Worm (Caenorhabditis elegans) whole organism, mixed stage, embryonic: ENCODE measurements around the gene ZC239.5.

Experiments used
- ces-1 ChIP-seq: fragments of 150-350 bp; optimal IDR thresholded peaks from 2 replicates; lab custom pipeline; 2014; ENCODE audit warnings: missing biosample characterization, missing genetic modification reagents, missing genetic modification characterization
- elt-3 ChIP-seq: fragments of 150-350 bp; optimal IDR thresholded peaks from 2 replicates; lab custom pipeline; 2014; ENCODE audit warnings: missing biosample characterization, missing genetic modification characterization
- ham-2 ChIP-seq: fragments of 200-800 bp; sonication (Bioruptor generic); optimal IDR thresholded peaks from 2 replicates; lab custom pipeline; 2018; ENCODE audit warnings: mild to moderate bottlenecking, missing genetic modification characterization, missing compliant biosample characterization
- lin-13 ChIP-seq: fragments of 150-350 bp; optimal IDR thresholded peaks from 2 replicates; lab custom pipeline; 2014; ENCODE audit warnings: missing biosample characterization, missing genetic modification characterization
- lin-32 ChIP-seq: fragments of 200-800 bp; sonication (Bioruptor generic); optimal IDR thresholded peaks from 2 replicates; lab custom pipeline; 2018; ENCODE audit warnings: mild to moderate bottlenecking, missing genetic modification characterization, missing compliant biosample characterization
- mep-1 ChIP-seq: fragments of 150-350 bp; optimal IDR thresholded peaks from 2 replicates; lab custom pipeline; 2017; ENCODE audit warnings: missing biosample characterization, missing genetic modification reagents, missing genetic modification characterization, inconsistent platforms
- nhr-12 ChIP-seq: fragments of 150-350 bp; optimal IDR thresholded peaks from 2 replicates; lab custom pipeline; 2014; ENCODE audit warnings: missing biosample characterization, missing genetic modification characterization
- nhr-28 ChIP-seq: fragments of 150-350 bp; optimal IDR thresholded peaks from 2 replicates; lab custom pipeline; 2014; ENCODE audit warnings: missing biosample characterization, missing genetic modification characterization
- nhr-76 ChIP-seq: sonication (generic microtip); optimal IDR thresholded peaks from 2 replicates; lab custom pipeline; 2017; ENCODE audit warnings: missing biosample characterization, missing genetic modification characterization
- sem-2 ChIP-seq: fragments of 200-800 bp; sonication (Bioruptor generic); optimal IDR thresholded peaks from 2 replicates; lab custom pipeline; 2018; ENCODE audit warnings: mild to moderate bottlenecking, missing genetic modification characterization, missing compliant biosample characterization
- snpc-4 ChIP-seq: fragments of 150-350 bp; optimal IDR thresholded peaks from 2 replicates; lab custom pipeline; 2014; ENCODE audit warnings: missing biosample characterization, missing genetic modification characterization
- sptf-1 ChIP-seq: sonication (generic microtip); optimal IDR thresholded peaks from 2 replicates; lab custom pipeline; 2017; ENCODE audit warnings: mild to moderate bottlenecking, missing genetic modification characterization, moderate library complexity, missing compliant biosample characterization
- unc-62 ChIP-seq: fragments of 150-350 bp; optimal IDR thresholded peaks from 2 replicates; lab custom pipeline; 2014; ENCODE audit warnings: missing biosample characterization, missing genetic modification reagents, missing genetic modification characterization
- ztf-11 ChIP-seq: fragments of 150-350 bp; optimal IDR thresholded peaks from 2 replicates; lab custom pipeline; 2014; ENCODE audit warnings: missing biosample characterization, missing genetic modification characterization

DNA sequence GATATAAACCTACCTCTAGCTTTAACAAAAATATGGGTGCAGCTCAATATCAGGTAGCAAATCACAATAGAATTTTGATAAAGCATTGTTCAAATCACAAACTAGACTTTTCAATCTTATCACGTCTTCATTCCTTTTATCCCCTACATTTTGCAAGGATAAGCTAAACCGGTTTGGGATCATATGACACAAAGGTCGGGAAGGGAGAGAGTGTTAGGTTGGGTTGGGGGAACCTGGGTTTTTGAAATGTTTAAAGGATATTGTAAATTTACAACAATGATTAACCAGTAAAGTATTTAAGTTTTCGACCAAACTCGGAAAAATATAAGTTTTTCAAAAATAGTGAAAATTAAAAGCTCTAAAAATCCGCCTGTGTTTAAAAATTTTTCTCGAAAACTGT is 33.6 kb downstream of the ZC239.5 start, which contains the start of gene C17F4.12:
- TF ChIP-seq sem-2 (GFP tag; lab: Kevin White, UChicago) (no peak), nhr-28 (tag; lab: Kevin White, UChicago) (no peak), elt-3 (no peak), unc-62 (GFP tag; lab: Kevin White, UChicago) (no peak), ham-2 (no peak), snpc-4 (tag; lab: Kevin White, UChicago) (no peak), lin-32 (no peak), ces-1 (GFP tag; lab: Kevin White, UChicago) (no peak), lin-13 (tag; lab: Kevin White, UChicago) (no peak), ztf-11 (tag; lab: Kevin White, UChicago) (no peak), nhr-76 (tag; lab: Kevin White, UChicago) (no peak), sptf-1 (no peak), nhr-12 (tag; lab: Kevin White, UChicago) (no peak), mep-1 (tag; lab: Kevin White, UChicago) (no peak)
